Fruit fly (Drosophila melanogaster) whole organism, embryonic: ENCODE results near the gene MBD-like.

Experiments
- Bdp1 ChIP-seq: fragments of 200-800 bp; sonication (Bioruptor generic); optimal IDR thresholded peaks from 3 replicates; lab custom pipeline; 2016; ENCODE audit warnings: missing biosample characterization, missing genetic modification characterization
- C15 ChIP-seq: fragments of 200-800 bp; sonication (Bioruptor generic); IDR thresholded peaks from 3 replicates; pipeline ENCODE4 v1.3.6; 2022; ENCODE audit warnings: missing biosample characterization, missing genetic modification characterization
- CG10147 ChIP-seq: fragments of 200-800 bp; sonication (Bioruptor generic); optimal IDR thresholded peaks from 2 replicates; lab custom pipeline; 2019; ENCODE audit warnings: missing biosample characterization, mild to moderate bottlenecking, missing genetic modification characterization, moderate library complexity
- CG10979 ChIP-seq: fragments of 200-800 bp; sonication (Bioruptor generic); optimal IDR thresholded peaks from 2 replicates; lab custom pipeline; 2018; ENCODE audit warnings: missing biosample characterization, mild to moderate bottlenecking, missing genetic modification characterization, moderate library complexity
- CG12942 ChIP-seq: fragments of 200-800 bp; sonication (Bioruptor generic); optimal IDR thresholded peaks from 3 replicates; lab custom pipeline; 2016; ENCODE audit warnings: missing biosample characterization, missing genetic modification characterization
- CG14014 ChIP-seq: fragments of 200-800 bp; sonication (Bioruptor generic); IDR thresholded peaks from 2 replicates; pipeline ENCODE4 v1.3.6; 2022; ENCODE audit warnings: missing biosample characterization, missing genetic modification characterization
- CG16779 ChIP-seq: fragments of 200-800 bp; sonication (Bioruptor generic); IDR thresholded peaks from 2 replicates; pipeline ENCODE4 v1.3.6; 2022; ENCODE audit warnings: missing biosample characterization, missing genetic modification characterization
- CG16863 ChIP-seq: fragments of 200-800 bp; sonication (Bioruptor generic); optimal IDR thresholded peaks from 3 replicates; lab custom pipeline; 2016; ENCODE audit warnings: missing biosample characterization, missing genetic modification characterization
- CG17912 ChIP-seq: fragments of 200-800 bp; sonication (Bioruptor generic); optimal IDR thresholded peaks from 2 replicates; lab custom pipeline; 2018; ENCODE audit warnings: missing biosample characterization, mild to moderate bottlenecking, missing genetic modification characterization
- CG18011 ChIP-seq: fragments of 200-800 bp; sonication (Bioruptor generic); optimal IDR thresholded peaks from 2 replicates; lab custom pipeline; 2017; ENCODE audit warnings: missing biosample characterization, missing genetic modification characterization, mild to moderate bottlenecking, moderate library complexity, missing genotype
- CG18764 ChIP-seq: fragments of 200-800 bp; sonication (Bioruptor generic); optimal IDR thresholded peaks from 3 replicates; lab custom pipeline; 2016; ENCODE audit warnings: missing biosample characterization, missing genetic modification characterization
- CG2199 ChIP-seq: fragments of 200-800 bp; sonication (Bioruptor generic); IDR thresholded peaks from 3 replicates; pipeline ENCODE4 v1.3.6; 2022; ENCODE audit warnings: missing biosample characterization, missing genetic modification characterization
- CG3163 ChIP-seq: fragments of 200-800 bp; sonication (Bioruptor generic); optimal IDR thresholded peaks from 3 replicates; lab custom pipeline; 2016; ENCODE audit warnings: missing biosample characterization, missing genetic modification characterization
- CG6765 ChIP-seq: fragments of 200-800 bp; sonication (Bioruptor generic); optimal IDR thresholded peaks from 3 replicates; lab custom pipeline; 2017; ENCODE audit warnings: missing biosample characterization, mild to moderate bottlenecking, missing genetic modification characterization
- CG9609 ChIP-seq: fragments of 200-800 bp; sonication (Bioruptor generic); optimal IDR thresholded peaks from 3 replicates; lab custom pipeline; 2016; ENCODE audit warnings: missing biosample characterization, missing genetic modification characterization
- CG9727 ChIP-seq: fragments of 200-800 bp; sonication (Bioruptor generic); optimal IDR thresholded peaks from 3 replicates; lab custom pipeline; 2017; ENCODE audit warnings: missing biosample characterization, mild to moderate bottlenecking, missing genetic modification characterization
- CG9797 ChIP-seq: fragments of 200-800 bp; sonication (Bioruptor generic); optimal IDR thresholded peaks from 3 replicates; lab custom pipeline; 2018; ENCODE audit warnings: missing biosample characterization, mild to moderate bottlenecking, missing genetic modification characterization
- Camta ChIP-seq: fragments of 200-800 bp; sonication (Bioruptor generic); optimal IDR thresholded peaks from 2 replicates; lab custom pipeline; 2016; ENCODE audit warnings: missing biosample characterization, missing genetic modification characterization
- Doc2 ChIP-seq: fragments of 200-800 bp; sonication (Bioruptor generic); IDR thresholded peaks from 2 replicates; pipeline ENCODE4 v1.3.6; 2022; ENCODE audit warnings: missing biosample characterization, missing genetic modification characterization
- Dref ChIP-seq: fragments of 200-800 bp; sonication (Bioruptor generic); IDR thresholded peaks from 2 replicates; pipeline ENCODE4 v1.3.6; 2022; ENCODE audit warnings: missing biosample characterization, missing genetic modification characterization
- Hey ChIP-seq: fragments of 200-800 bp; sonication (Bioruptor generic); optimal IDR thresholded peaks from 3 replicates; lab custom pipeline; 2018; ENCODE audit warnings: missing biosample characterization, mild to moderate bottlenecking, missing genetic modification characterization
- Hr51 ChIP-seq, 2 experiments: fragments of 200-800 bp; sonication (Bioruptor generic); optimal IDR thresholded peaks; 2 replicates in 1 of 2; 3 replicates in 1 of 2; lab custom pipeline; 2016 to 2018; ENCODE audit warnings: missing biosample characterization in 2 of 2, missing genetic modification characterization in 2 of 2, mild to moderate bottlenecking in 1 of 2, moderate library complexity in 1 of 2
- Hsf ChIP-seq: fragments of 200-800 bp; sonication (Bioruptor generic); optimal IDR thresholded peaks from 3 replicates; lab custom pipeline; 2016; ENCODE audit warnings: missing biosample characterization, missing genetic modification characterization
- MBD-R2 ChIP-seq: fragments of 200-800 bp; sonication (Bioruptor generic); IDR thresholded peaks from 2 replicates; pipeline ENCODE4 v1.3.6; 2022; ENCODE audit warnings: missing biosample characterization, missing genetic modification characterization
- Nf-YA ChIP-seq: fragments of 200-800 bp; sonication (Bioruptor generic); IDR thresholded peaks from 2 replicates; pipeline ENCODE4 v1.3.6; 2022; ENCODE audit warnings: missing biosample characterization, missing genetic modification characterization
- Nf-YB ChIP-seq: fragments of 200-800 bp; sonication (Bioruptor generic); optimal IDR thresholded peaks from 3 replicates; lab custom pipeline; 2019; ENCODE audit warnings: missing biosample characterization, mild to moderate bottlenecking, missing genetic modification characterization, moderate library complexity
- PHDP ChIP-seq: fragments of 200-800 bp; sonication (Bioruptor generic); optimal IDR thresholded peaks from 3 replicates; lab custom pipeline; 2018; ENCODE audit warnings: missing biosample characterization, mild to moderate bottlenecking, missing genetic modification characterization, moderate library complexity
- Scr ChIP-seq: fragments of 200-800 bp; sonication (Bioruptor generic); IDR thresholded peaks from 2 replicates; pipeline ENCODE4 v1.3.6; 2022; ENCODE audit warnings: missing biosample characterization, missing genetic modification characterization; ENCODE audit not compliant: partially characterized antibody
- Sox102F ChIP-seq: fragments of 200-800 bp; sonication (Bioruptor generic); optimal IDR thresholded peaks from 2 replicates; lab custom pipeline; 2018; ENCODE audit warnings: missing biosample characterization, mild to moderate bottlenecking, missing genetic modification characterization, moderate library complexity
- Tbp ChIP-seq: fragments of >200 bp; optimal IDR thresholded peaks from 2 replicates; lab custom pipeline; 2018; ENCODE audit warnings: missing biosample characterization, missing genetic modification characterization
- bigmax ChIP-seq: fragments of 200-800 bp; sonication (Bioruptor generic); optimal IDR thresholded peaks from 2 replicates; lab custom pipeline; 2018; ENCODE audit warnings: missing biosample characterization, mild to moderate bottlenecking, missing genetic modification characterization
- cg ChIP-seq: fragments of 200-800 bp; sonication (Bioruptor generic); optimal IDR thresholded peaks from 3 replicates; lab custom pipeline; 2019; ENCODE audit warnings: missing biosample characterization, mild to moderate bottlenecking, missing genetic modification characterization, moderate library complexity
- en ChIP-seq: fragments of 200-800 bp; sonication (Bioruptor generic); optimal IDR thresholded peaks from 2 replicates; lab custom pipeline; 2016; ENCODE audit warnings: missing biosample characterization, missing genetic modification characterization
- ftz-f1 ChIP-seq: fragments of 200-800 bp; sonication (Bioruptor generic); optimal IDR thresholded peaks from 2 replicates; lab custom pipeline; 2016; ENCODE audit warnings: missing biosample characterization, missing genetic modification characterization
- gce ChIP-seq: fragments of 200-800 bp; sonication (Bioruptor generic); IDR thresholded peaks from 3 replicates; pipeline ENCODE4 v1.3.6; 2022; ENCODE audit warnings: missing biosample characterization, missing genetic modification characterization
- gro ChIP-seq: fragments of 200-800 bp; sonication (Bioruptor generic); optimal IDR thresholded peaks from 2 replicates; lab custom pipeline; 2016; ENCODE audit warnings: missing biosample characterization, missing genetic modification characterization
- kah ChIP-seq: fragments of 200-800 bp; sonication (Bioruptor generic); optimal IDR thresholded peaks from 2 replicates; lab custom pipeline; 2018; ENCODE audit warnings: missing biosample characterization, mild to moderate bottlenecking, missing genetic modification characterization
- knrl ChIP-seq: fragments of 200-800 bp; sonication (Bioruptor generic); IDR thresholded peaks from 3 replicates; pipeline ENCODE4 v1.3.6; 2022; ENCODE audit warnings: missing biosample characterization, missing genetic modification characterization; ENCODE audit not compliant: partially characterized antibody
- org-1 ChIP-seq: fragments of 200-800 bp; sonication (Bioruptor generic); optimal IDR thresholded peaks from 2 replicates; lab custom pipeline; 2017; ENCODE audit warnings: missing biosample characterization, missing genetic modification characterization
- pho ChIP-seq: fragments of 200-800 bp; sonication (Bioruptor generic); optimal IDR thresholded peaks from 2 replicates; lab custom pipeline; 2016; ENCODE audit warnings: missing biosample characterization, missing genetic modification characterization
- scrt ChIP-seq: fragments of 200-800 bp; sonication (Bioruptor generic); optimal IDR thresholded peaks from 2 replicates; lab custom pipeline; 2018; ENCODE audit warnings: missing biosample characterization, mild to moderate bottlenecking, missing genetic modification characterization, moderate library complexity
- sna ChIP-seq: fragments of 200-800 bp; sonication (Bioruptor generic); IDR thresholded peaks from 2 replicates; pipeline ENCODE4 v1.3.6; 2022; ENCODE audit warnings: missing biosample characterization, missing genetic modification characterization; ENCODE audit not compliant: partially characterized antibody
- sug ChIP-seq: fragments of 200-800 bp; optimal IDR thresholded peaks from 2 replicates; lab custom pipeline; 2019; ENCODE audit warnings: missing biosample characterization, mild to moderate bottlenecking, missing genetic modification characterization, moderate library complexity
- tap ChIP-seq: fragments of 200-800 bp; optimal IDR thresholded peaks from 3 replicates; lab custom pipeline; 2019; ENCODE audit warnings: missing biosample characterization, mild to moderate bottlenecking, missing genetic modification characterization, moderate library complexity
- toy ChIP-seq: fragments of 200-800 bp; sonication (Bioruptor generic); IDR thresholded peaks from 2 replicates; pipeline ENCODE4 v1.3.6; 2022; ENCODE audit warnings: missing biosample characterization, missing genetic modification characterization
- ttk ChIP-seq: fragments of 200-800 bp; sonication (Bioruptor generic); IDR thresholded peaks from 2 replicates; pipeline ENCODE4 v2.1.2; 2022; ENCODE audit warnings: missing biosample characterization, missing genetic modification characterization
- unpg ChIP-seq: fragments of 200-800 bp; sonication (Bioruptor generic); optimal IDR thresholded peaks from 3 replicates; lab custom pipeline; 2018; ENCODE audit warnings: missing biosample characterization, mild to moderate bottlenecking, missing genetic modification characterization, moderate library complexity
- vnd ChIP-seq: fragments of 200-800 bp; sonication (Bioruptor generic); IDR thresholded peaks from 3 replicates; pipeline ENCODE4 v1.3.6; 2022; ENCODE audit warnings: missing biosample characterization, missing genetic modification characterization; ENCODE audit not compliant: partially characterized antibody
- wor ChIP-seq: fragments of 200-800 bp; sonication (Bioruptor generic); IDR thresholded peaks from 2 replicates; pipeline ENCODE4 v1.3.6; 2022; ENCODE audit warnings: missing biosample characterization, missing genetic modification characterization
- zf30C ChIP-seq: fragments of 200-800 bp; sonication (Bioruptor generic); optimal IDR thresholded peaks from 3 replicates; lab custom pipeline; 2018; ENCODE audit warnings: missing biosample characterization, mild to moderate bottlenecking, missing genetic modification characterization

MBD-like gene

DNA sequence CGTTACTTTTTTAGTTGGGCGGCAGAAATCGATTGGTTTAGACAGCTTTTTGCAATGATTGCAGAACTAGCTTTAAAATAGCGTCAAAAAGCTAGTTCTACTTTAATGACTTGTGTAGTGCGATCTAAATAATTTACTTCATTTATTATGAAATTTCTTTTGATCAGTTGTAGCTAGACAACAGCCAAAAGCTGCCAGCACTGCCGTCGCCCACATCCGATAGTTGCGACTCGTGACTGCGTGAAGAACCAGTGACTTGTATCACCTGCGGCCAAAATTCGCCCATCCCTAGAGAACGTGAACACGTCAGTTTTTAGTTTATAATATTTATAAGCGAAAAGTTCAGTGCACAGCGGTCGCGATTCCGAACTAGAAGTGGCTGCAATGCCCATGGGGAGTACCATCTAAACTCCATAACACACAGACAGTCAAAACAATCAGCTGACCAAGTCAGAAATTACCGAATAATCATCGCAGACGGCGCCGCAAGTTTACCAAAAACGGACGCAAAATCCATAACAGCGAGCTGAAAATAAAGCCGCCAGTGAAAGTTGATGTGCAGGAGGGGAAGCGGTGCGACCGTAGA is 27.2 kb downstream of the MBD-like start, which contains the start of gene P58IPK (continued):
- no peak for TF ChIP-seq cg
- TF ChIP-seq CG14014 (GFP tag; lab: Robert Waterston, UW) = peak; percentile 56
- peak; percentile 82 for TF ChIP-seq gro (GFP tag; lab: Kevin White, UChicago)
- no peak for TF ChIP-seq Tbp
- no peak for TF ChIP-seq CG17912 (GFP tag; lab: Kevin White, UChicago)
- TF ChIP-seq Dref = peak; percentile 65
- peak; percentile 9 for TF ChIP-seq scrt
- peak; percentile 45 for TF ChIP-seq CG16863 (GFP tag; lab: Kevin White, UChicago)
- 0 out of 2 replicates have a peak, but pooled peaks have one; percentile 44 for TF ChIP-seq ttk (GFP tag; lab: Robert Waterston, UW)
- TF ChIP-seq CG6765 (GFP tag; lab: Kevin White, UChicago) = no peak
- no peak for TF ChIP-seq Nf-YA (GFP tag; lab: Robert Waterston, UW)
- peak; percentile 96 for TF ChIP-seq knrl
- no peak for TF ChIP-seq CG16779 (GFP tag; lab: Robert Waterston, UW)
- TF ChIP-seq CG10979 (tag; lab: Kevin White, UChicago) = peak; percentile 32
- TF ChIP-seq Doc2 = no peak
- peak; percentile 41 for TF ChIP-seq Camta (GFP tag; lab: Kevin White, UChicago)
- no peak for TF ChIP-seq Hey (tag; lab: Kevin White, UChicago)
- TF ChIP-seq zf30C (GFP tag; lab: Kevin White, UChicago) = no peak
- TF ChIP-seq tap (tag; lab: Kevin White, UChicago) = no peak
- TF ChIP-seq MBD-R2 (GFP tag; lab: Robert Waterston, UW) = peak; percentile 79
- peak; percentile 55 for TF ChIP-seq kah (GFP tag; lab: Kevin White, UChicago)
- peak; percentile 55 for TF ChIP-seq CG18764 (GFP tag; lab: Kevin White, UChicago)
- TF ChIP-seq pho = peak; percentile 75
- peak; percentile 58 for TF ChIP-seq CG3163 (GFP tag; lab: Kevin White, UChicago)
- peak; percentile 48 for TF ChIP-seq CG9727
- TF ChIP-seq org-1 (GFP tag; lab: Kevin White, UChicago) = no peak
- TF ChIP-seq en = peak; percentile 14
- peak; percentile 14 for TF ChIP-seq unpg (GFP tag; lab: Kevin White, UChicago)
- TF ChIP-seq Bdp1 (GFP tag; lab: Kevin White, UChicago) = peak; percentile 69
- TF ChIP-seq ftz-f1 (GFP tag; lab: Kevin White, UChicago) = peak; percentile 59
- TF ChIP-seq sna = peak; percentile 92
- TF ChIP-seq vnd = peak; percentile 90
- TF ChIP-seq CG10147 (GFP tag; lab: Kevin White, UChicago) = peak; percentile 55
- no peak for TF ChIP-seq C15
- peak; percentile 66 for TF ChIP-seq Hsf (GFP tag; lab: Kevin White, UChicago)
- peak; percentile 27 for TF ChIP-seq Nf-YB (GFP tag; lab: Kevin White, UChicago)
- TF ChIP-seq sug = peak; percentile 71
- peak; percentile 49 for TF ChIP-seq CG9797
- TF ChIP-seq CG12942 (GFP tag; lab: Kevin White, UChicago) = peak; percentile 47
- peak; percentile 69 for TF ChIP-seq CG9609 (GFP tag; lab: Kevin White, UChicago)
- no peak for TF ChIP-seq gce (GFP tag; lab: Robert Waterston, UW)
- peak; percentile 36 for TF ChIP-seq PHDP (tag; lab: Kevin White, UChicago)
- TF ChIP-seq Scr (GFP tag; lab: Robert Waterston, UW) = peak; percentile 92
- peak in 1 of 2 experiments; percentile 78 for TF ChIP-seq Hr51 (GFP tag; optimal IDR thresholded peaks at IDR 0.05; lab: Kevin White, UChicago)
- peak; percentile 65 for TF ChIP-seq CG18011 (GFP tag; lab: Kevin White, UChicago)
- TF ChIP-seq bigmax (GFP tag; lab: Kevin White, UChicago) = no peak
- no peak for TF ChIP-seq toy
- 0 out of 3 replicates have a peak, but pooled peaks have one; percentile 45 for TF ChIP-seq CG2199 (GFP tag; lab: Robert Waterston, UW)
- TF ChIP-seq wor = no peak
- TF ChIP-seq Sox102F = no peak
